Worm (Caenorhabditis elegans) whole organism, mixed stage, embryonic: ENCODE results near the gene F14D2.19.

Experiments used
- M03D4.4 ChIP-seq: sonication (generic microtip); optimal IDR thresholded peaks from 2 replicates; lab custom pipeline; 2017; ENCODE audit warnings: mild to moderate bottlenecking, missing genetic modification characterization, missing compliant biosample characterization
- drap-1 ChIP-seq: fragments of 200-800 bp; sonication (Bioruptor generic); optimal IDR thresholded peaks from 3 replicates; lab custom pipeline; 2018; ENCODE audit warnings: mild to moderate bottlenecking, missing genetic modification characterization, missing compliant biosample characterization
- elt-3 ChIP-seq: fragments of 150-350 bp; optimal IDR thresholded peaks from 2 replicates; lab custom pipeline; 2014; ENCODE audit warnings: missing biosample characterization, missing genetic modification characterization
- lin-32 ChIP-seq: fragments of 200-800 bp; sonication (Bioruptor generic); optimal IDR thresholded peaks from 2 replicates; lab custom pipeline; 2018; ENCODE audit warnings: mild to moderate bottlenecking, missing genetic modification characterization, missing compliant biosample characterization
- lsy-2 ChIP-seq: fragments of 150-350 bp; optimal IDR thresholded peaks from 2 replicates; lab custom pipeline; 2014; ENCODE audit warnings: missing biosample characterization, missing genetic modification characterization
- mab-5 ChIP-seq: fragments of 150-350 bp; optimal IDR thresholded peaks from 2 replicates; lab custom pipeline; 2014; ENCODE audit warnings: missing biosample characterization, missing genetic modification characterization
- nhr-28 ChIP-seq: fragments of 150-350 bp; optimal IDR thresholded peaks from 2 replicates; lab custom pipeline; 2014; ENCODE audit warnings: missing biosample characterization, missing genetic modification characterization
- pha-4 ChIP-seq: fragments of 150-350 bp; optimal IDR thresholded peaks from 2 replicates; lab custom pipeline; 2018; ENCODE audit warnings: missing biosample characterization, missing genetic modification reagents, missing genetic modification characterization

DNA sequence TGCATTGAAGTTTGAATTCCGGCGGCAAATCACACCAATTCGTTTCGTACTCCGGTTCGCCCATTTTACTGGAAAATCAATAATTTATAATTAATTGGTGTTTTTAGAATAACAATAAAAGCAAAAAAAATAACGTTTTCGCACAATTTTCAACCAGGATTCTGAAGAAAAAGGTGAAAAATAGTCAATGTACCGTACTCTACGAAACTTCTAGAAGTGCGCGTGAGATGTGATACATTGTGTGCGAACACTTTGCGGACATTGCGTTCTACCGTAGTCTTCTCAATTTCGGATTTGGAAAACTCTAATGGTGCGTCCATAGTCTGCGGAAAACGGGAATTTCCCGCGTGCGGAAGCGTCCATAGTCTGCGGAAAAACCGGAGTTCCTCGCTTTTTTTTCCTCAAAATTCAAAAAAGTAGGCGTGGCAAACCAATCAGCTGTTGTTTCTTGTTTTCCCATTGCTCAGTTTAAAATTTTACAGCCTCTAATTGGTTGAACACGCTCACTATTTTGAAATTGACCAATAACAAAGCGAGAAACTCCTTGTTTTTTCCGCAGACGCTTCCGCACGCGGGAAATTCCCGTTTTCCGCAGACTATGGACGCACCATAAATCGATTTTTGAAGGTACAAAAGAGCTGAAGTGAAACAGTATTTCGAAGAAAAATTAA is 11.1 kb upstream of the F14D2.19 start, which contains the start of the genes F14D2.14 and bath-29:
- TF ChIP-seq lsy-2 (tag; lab: Kevin White, UChicago): no peak
- no peak for TF ChIP-seq mab-5 (tag; lab: Kevin White, UChicago)
- TF ChIP-seq elt-3 (tag; lab: Kevin White, UChicago): no peak
- TF ChIP-seq M03D4.4 (tag; lab: Kevin White, UChicago): no peak
- no peak for TF ChIP-seq nhr-28 (tag; lab: Kevin White, UChicago)
- TF ChIP-seq pha-4 (tag; lab: Kevin White, UChicago): no peak
- no peak for TF ChIP-seq drap-1 (GFP tag; lab: Kevin White, UChicago)
- no peak for TF ChIP-seq lin-32 (GFP tag; lab: Kevin White, UChicago)
